Worm (Caenorhabditis elegans): ENCODE data around the gene M04B2.4.

- TF ChIP-seq sdz-12 (GFP tag; optimal IDR thresholded peaks at IDR 0.05), result no peak
- no peak for TF ChIP-seq arid-1 (GFP tag; conservative IDR thresholded peaks at IDR 0.05)
- no peak for TF ChIP-seq nhr-25 (tag; optimal IDR thresholded peaks at IDR 0.05; ENCODE audit: borderline replicate concordance, insufficient read depth)
Observed at ce11 chrIV:11498169-11498568, 22.7 kb downstream of the M04B2.4 start, which contains the start of gene sms-1.

Data from whole organism, L4 larva.